Fruit fly (Drosophila melanogaster) whole organism, pupa: ENCODE measurements around the gene Cyp4d8.

Source experiments
- CG10348 ChIP-seq: fragments of 200-800 bp; sonication (Bioruptor generic); IDR thresholded peaks from 2 replicates; pipeline ENCODE4 v1.3.6; 2022; ENCODE audit warnings: missing biosample characterization, missing genetic modification characterization
- CG12605 ChIP-seq: fragments of 200-800 bp; sonication (Bioruptor generic); IDR thresholded peaks from 2 replicates; pipeline ENCODE4 v1.3.6; 2022; ENCODE audit warnings: missing biosample characterization, missing genetic modification characterization
- CG13204 ChIP-seq: fragments of 200-800 bp; sonication (Bioruptor generic); optimal IDR thresholded peaks from 2 replicates; lab custom pipeline; 2018; ENCODE audit warnings: missing biosample characterization, mild to moderate bottlenecking, missing genetic modification characterization, moderate library complexity
- CG14655 ChIP-seq: fragments of 200-800 bp; sonication (Bioruptor generic); optimal IDR thresholded peaks from 3 replicates; lab custom pipeline; 2017; ENCODE audit warnings: mild to moderate bottlenecking, missing biosample characterization, missing genetic modification reagents, missing genetic modification characterization
- CG15710 ChIP-seq: fragments of 200-800 bp; sonication (Bioruptor generic); optimal IDR thresholded peaks from 2 replicates; lab custom pipeline; 2018; ENCODE audit warnings: missing biosample characterization, mild to moderate bottlenecking, missing genetic modification characterization, moderate library complexity
- CG17806 ChIP-seq: fragments of 200-800 bp; sonication (Bioruptor generic); optimal IDR thresholded peaks from 2 replicates; lab custom pipeline; 2018; ENCODE audit warnings: missing biosample characterization, mild to moderate bottlenecking, missing genetic modification characterization, moderate library complexity
- CG32121 ChIP-seq: fragments of 200-800 bp; sonication (Bioruptor generic); IDR thresholded peaks from 2 replicates; pipeline ENCODE4 v1.3.6; 2022; ENCODE audit warnings: missing biosample characterization, missing genetic modification characterization
- CG34367 ChIP-seq: fragments of 200-800 bp; sonication (Bioruptor generic); optimal IDR thresholded peaks from 2 replicates; lab custom pipeline; 2018; ENCODE audit warnings: missing biosample characterization, mild to moderate bottlenecking, missing genetic modification characterization
- CG4496 ChIP-seq: fragments of 200-800 bp; sonication (Bioruptor generic); IDR thresholded peaks from 3 replicates; pipeline ENCODE4 v1.3.6; 2022; ENCODE audit warnings: missing biosample characterization, missing genetic modification characterization
- CG8159 ChIP-seq: fragments of 200-800 bp; sonication (Bioruptor generic); optimal IDR thresholded peaks from 3 replicates; lab custom pipeline; 2018; ENCODE audit warnings: missing biosample characterization, mild to moderate bottlenecking, missing genetic modification characterization, moderate library complexity
- CG8301 ChIP-seq: fragments of 200-800 bp; sonication (Bioruptor generic); optimal IDR thresholded peaks from 2 replicates; lab custom pipeline; 2018; ENCODE audit warnings: missing biosample characterization, mild to moderate bottlenecking, missing genetic modification characterization
- CG9948 ChIP-seq: fragments of 200-800 bp; sonication (Bioruptor generic); optimal IDR thresholded peaks from 2 replicates; lab custom pipeline; 2018; ENCODE audit warnings: missing biosample characterization, mild to moderate bottlenecking, missing genetic modification characterization, moderate library complexity
- D1 ChIP-seq: fragments of 200-800 bp; sonication (Bioruptor generic); optimal IDR thresholded peaks from 2 replicates; lab custom pipeline; 2018; ENCODE audit warnings: missing biosample characterization, mild to moderate bottlenecking, missing genetic modification characterization, moderate library complexity
- EcR ChIP-seq: fragments of 200-800 bp; sonication (Bioruptor generic); optimal IDR thresholded peaks from 3 replicates; lab custom pipeline; 2019; ENCODE audit warnings: missing biosample characterization, missing genetic modification characterization, mild to moderate bottlenecking, moderate library complexity, missing genetic modification reagents
- Ets98B ChIP-seq: fragments of 200-800 bp; sonication (Bioruptor generic); IDR thresholded peaks from 2 replicates; pipeline ENCODE4 v1.3.6; 2022; ENCODE audit warnings: missing biosample characterization, missing genetic modification characterization
- Pif1A ChIP-seq: fragments of 200-800 bp; sonication (Bioruptor generic); optimal IDR thresholded peaks from 3 replicates; lab custom pipeline; 2016; ENCODE audit warnings: missing biosample characterization, missing genetic modification characterization
- Pif1B ChIP-seq: fragments of 200-800 bp; sonication (Bioruptor generic); optimal IDR thresholded peaks from 3 replicates; lab custom pipeline; 2016; ENCODE audit warnings: missing biosample characterization, missing genetic modification characterization
- Snoo ChIP-seq: fragments of 200-800 bp; sonication (Bioruptor generic); optimal IDR thresholded peaks from 3 replicates; lab custom pipeline; 2017; ENCODE audit warnings: missing biosample characterization, mild to moderate bottlenecking, missing genetic modification characterization, inconsistent platforms
- fd96Ca ChIP-seq: fragments of 200-800 bp; sonication (Bioruptor generic); IDR thresholded peaks from 3 replicates; pipeline ENCODE4 v1.3.6; 2022; ENCODE audit warnings: missing biosample characterization, missing genetic modification characterization
- gl ChIP-seq: fragments of 200-800 bp; sonication (Bioruptor generic); optimal IDR thresholded peaks from 2 replicates; lab custom pipeline; 2018; ENCODE audit warnings: missing biosample characterization, mild to moderate bottlenecking, missing genetic modification characterization
- rn ChIP-seq: fragments of 200-800 bp; sonication (Bioruptor generic); IDR thresholded peaks from 2 replicates; pipeline ENCODE4 v1.3.6; 2022; ENCODE audit warnings: missing biosample characterization, missing genetic modification characterization

The Cyp4d8 gene

DNA sequence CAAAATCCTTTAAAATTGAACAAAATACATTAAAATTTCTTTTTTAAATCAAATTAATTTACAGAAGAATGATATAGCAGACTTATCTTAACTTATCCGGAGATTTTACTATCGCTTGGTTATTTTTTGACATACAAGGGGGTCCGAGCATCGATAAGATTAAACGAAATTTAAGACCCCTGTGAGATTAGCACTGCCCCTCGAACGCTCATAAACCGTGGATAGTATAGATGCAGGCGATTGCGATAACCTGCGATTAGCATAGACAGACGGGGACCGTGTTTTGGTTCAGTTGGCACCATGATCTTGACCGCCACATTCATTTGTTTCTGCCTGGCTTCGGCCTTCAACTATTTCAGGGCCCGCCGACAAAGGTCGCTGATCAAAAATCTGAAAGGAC, 4.4 kb downstream of the Cyp4d8 start, which contains the start of gene Cyp316a1:
Cyp316a1 (plus strand) TSS at position 301 of the 400 bp plus-strand sequence.
- TF ChIP-seq Snoo (tag; lab: Kevin White, UChicago) (no peak), CG10348 (GFP tag; lab: Robert Waterston, UW) (no peak), CG14655 (no peak)

DNA sequence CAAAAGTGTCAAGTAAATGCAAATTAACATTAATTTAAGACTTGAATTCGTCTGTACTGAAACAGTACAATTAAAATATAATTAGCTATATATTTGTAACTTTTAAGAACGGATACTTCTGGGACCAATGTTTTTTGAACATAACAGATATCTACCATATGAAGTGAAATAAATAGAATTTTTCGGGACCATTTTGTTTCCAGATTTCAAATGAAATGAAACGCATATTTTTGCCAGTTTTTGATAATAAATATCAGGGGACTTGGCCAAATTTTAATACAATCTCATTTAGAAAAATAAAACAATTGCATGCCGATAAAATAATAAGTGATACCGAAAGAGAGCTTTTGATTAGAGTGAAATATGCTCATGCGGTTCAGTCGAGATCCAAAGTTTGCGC, 10.3 kb downstream of the Cyp4d8 start, which contains the start of gene mthl6:
mthl6 (plus strand) TSS at position 301 of the 400 bp plus-strand sequence.
- TF ChIP-seq Snoo (tag; lab: Kevin White, UChicago) (no peak), CG34367 (no peak), CG8301 (tag; lab: Kevin White, UChicago) (no peak)

DNA sequence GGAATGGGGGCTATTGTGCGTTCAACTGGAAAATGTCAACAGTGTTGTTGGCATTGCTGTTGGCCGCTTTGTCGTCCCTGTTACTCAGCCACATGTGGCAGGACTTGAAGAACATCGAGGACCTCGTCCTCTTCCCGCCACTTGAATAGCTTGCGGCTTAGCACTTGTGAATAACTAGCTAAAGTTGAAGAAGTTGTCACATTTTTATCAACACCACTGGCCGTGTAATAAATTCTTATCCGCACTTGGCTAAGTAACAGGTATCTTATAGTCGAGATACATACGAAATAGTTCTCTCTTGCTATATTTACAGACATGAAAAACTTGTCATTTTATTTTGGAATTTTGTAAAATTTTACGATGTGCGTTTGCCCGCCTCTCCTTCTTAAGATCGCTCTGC, 20.7 kb downstream of the Cyp4d8 start, which contains the start of gene CG43292:
CG43292 (plus strand) TSS at position 301 of the 400 bp plus-strand sequence.
- no peak for TF ChIP-seq CG8159 (tag; lab: Kevin White, UChicago)
- TF ChIP-seq CG10348 (GFP tag; lab: Robert Waterston, UW), result no peak
- TF ChIP-seq CG8301 (tag; lab: Kevin White, UChicago), result no peak
- no peak for TF ChIP-seq Ets98B (GFP tag; lab: Robert Waterston, UW)
- TF ChIP-seq rn (GFP tag; lab: Robert Waterston, UW), result no peak
- TF ChIP-seq gl, result no peak
- TF ChIP-seq CG4496 (GFP tag; lab: Robert Waterston, UW), result no peak
- TF ChIP-seq Snoo (tag; lab: Kevin White, UChicago), result no peak
- TF ChIP-seq CG14655, result no peak
- no peak for TF ChIP-seq D1 (tag; lab: Kevin White, UChicago)
- no peak for TF ChIP-seq CG17806
- no peak for TF ChIP-seq CG34367
- no peak for TF ChIP-seq CG32121
- TF ChIP-seq EcR (GFP tag; lab: Kevin White, UChicago), result no peak
- no peak for TF ChIP-seq Pif1A
- TF ChIP-seq CG12605 (GFP tag; lab: Robert Waterston, UW), result no peak
- TF ChIP-seq CG15710 (tag; lab: Kevin White, UChicago), result no peak
- no peak for TF ChIP-seq CG9948 (tag; lab: Kevin White, UChicago)
- no peak for TF ChIP-seq Pif1B (GFP tag; lab: Kevin White, UChicago)
- no peak for TF ChIP-seq CG13204

DNA sequence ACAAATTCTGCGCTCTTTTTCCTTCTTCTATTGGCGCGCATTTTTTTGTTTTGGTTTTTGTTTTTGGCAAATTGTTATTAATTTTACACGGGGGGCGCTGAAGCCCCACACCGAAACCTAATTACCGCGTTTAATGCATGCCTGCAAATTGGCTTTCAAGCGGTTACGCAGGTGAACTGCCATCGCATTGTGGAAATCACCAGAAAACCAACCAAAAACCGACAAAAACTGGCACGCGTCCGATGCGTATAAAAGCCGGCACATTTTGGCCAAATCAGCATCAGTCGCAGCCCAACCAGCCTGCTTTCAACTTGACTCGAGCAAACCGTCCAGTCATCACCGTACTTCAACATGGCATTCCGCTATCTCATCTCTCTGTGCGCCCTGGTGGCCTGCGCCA, 24.7 kb downstream of the Cyp4d8 start, which contains the start of gene CG8541:
CG8541 (plus strand) TSS at position 301 of the 400 bp plus-strand sequence.
- TF ChIP-seq Pif1B (GFP tag; lab: Kevin White, UChicago), result no peak
- TF ChIP-seq CG13204, result no peak
- no peak for TF ChIP-seq fd96Ca (GFP tag; lab: Robert Waterston, UW)
- no peak for TF ChIP-seq EcR (GFP tag; lab: Kevin White, UChicago)
- TF ChIP-seq CG4496 (GFP tag; lab: Robert Waterston, UW), result no peak
- no peak for TF ChIP-seq CG10348 (GFP tag; lab: Robert Waterston, UW)
- no peak for TF ChIP-seq Pif1A
- no peak for TF ChIP-seq CG34367
- TF ChIP-seq Snoo (tag; lab: Kevin White, UChicago), result no peak
- TF ChIP-seq CG14655, result no peak
- TF ChIP-seq CG17806, result no peak
- no peak for TF ChIP-seq CG15710 (tag; lab: Kevin White, UChicago)
- TF ChIP-seq gl, result no peak
- no peak for TF ChIP-seq CG8159 (tag; lab: Kevin White, UChicago)
- TF ChIP-seq CG9948 (tag; lab: Kevin White, UChicago), result no peak

DNA sequence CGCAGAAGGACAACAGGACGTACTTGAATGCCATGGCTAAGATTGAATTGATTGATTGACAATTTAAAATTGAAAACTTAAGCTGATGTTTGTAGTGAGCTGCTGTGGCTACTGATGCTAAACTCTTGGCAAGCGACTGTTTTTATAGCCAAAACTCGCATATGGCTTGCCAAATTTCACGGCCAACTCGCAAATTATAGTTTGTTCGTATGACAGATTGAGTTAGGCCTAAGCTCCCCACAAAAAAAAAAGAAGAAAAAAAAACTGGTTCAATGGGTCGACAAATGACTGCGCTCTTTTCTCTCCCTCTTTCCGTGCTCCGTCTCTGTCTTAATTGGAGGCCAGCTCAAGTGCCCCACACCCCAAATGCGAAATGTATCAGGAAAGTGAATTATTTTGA, 25.8 kb downstream of the Cyp4d8 start, which contains the start of gene CG8543:
CG8543 (minus strand) TSS at position 101 of the 400 bp plus-strand sequence.
- TF ChIP-seq Snoo (tag; lab: Kevin White, UChicago) (no peak), rn (GFP tag; lab: Robert Waterston, UW) (no peak), CG12605 (GFP tag; lab: Robert Waterston, UW) (no peak), CG17806 (no peak), Pif1A (no peak), CG8159 (tag; lab: Kevin White, UChicago) (no peak)
- TF ChIP-seq, all 21 proteins: peak for 0

DNA sequence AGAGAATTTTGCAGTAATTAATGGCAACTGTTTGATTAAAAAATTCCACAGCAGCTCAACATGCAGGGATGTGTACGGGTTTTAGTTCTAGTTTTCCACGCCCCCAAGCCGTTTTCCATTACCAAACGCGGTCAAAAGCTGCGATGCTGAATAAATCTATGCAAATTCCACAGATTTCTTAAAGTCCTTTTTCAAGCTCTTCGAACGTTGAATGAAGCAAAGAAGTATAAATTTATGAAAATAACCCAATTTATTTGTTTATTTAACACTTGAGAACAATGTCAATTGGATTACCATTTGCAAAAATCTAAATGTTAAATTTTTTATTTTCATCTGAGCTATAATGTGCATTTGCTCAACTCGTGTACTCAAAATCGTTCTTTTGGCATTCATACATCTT, 30.8 kb downstream of the Cyp4d8 start, which contains the start of the genes CG42660, CG42661 and Tsp66A:
CG42660 (plus strand) TSS at position 301 of the 400 bp plus-strand sequence.
CG42661 (plus strand) TSS at position 301 of the 400 bp plus-strand sequence.
Tsp66A (plus strand) TSS at position 301 of the 400 bp plus-strand sequence.
- TF ChIP-seq gl (no peak), CG8159 (tag; lab: Kevin White, UChicago) (no peak), CG17806 (no peak), CG12605 (GFP tag; lab: Robert Waterston, UW) (no peak), D1 (tag; lab: Kevin White, UChicago) (no peak), Pif1A (no peak), CG13204 (no peak), fd96Ca (GFP tag; lab: Robert Waterston, UW) (no peak), CG4496 (GFP tag; lab: Robert Waterston, UW) (no peak), CG10348 (GFP tag; lab: Robert Waterston, UW) (no peak), CG14655 (no peak), Pif1B (GFP tag; lab: Kevin White, UChicago) (no peak), rn (GFP tag; lab: Robert Waterston, UW) (no peak), CG9948 (tag; lab: Kevin White, UChicago) (no peak)

DNA sequence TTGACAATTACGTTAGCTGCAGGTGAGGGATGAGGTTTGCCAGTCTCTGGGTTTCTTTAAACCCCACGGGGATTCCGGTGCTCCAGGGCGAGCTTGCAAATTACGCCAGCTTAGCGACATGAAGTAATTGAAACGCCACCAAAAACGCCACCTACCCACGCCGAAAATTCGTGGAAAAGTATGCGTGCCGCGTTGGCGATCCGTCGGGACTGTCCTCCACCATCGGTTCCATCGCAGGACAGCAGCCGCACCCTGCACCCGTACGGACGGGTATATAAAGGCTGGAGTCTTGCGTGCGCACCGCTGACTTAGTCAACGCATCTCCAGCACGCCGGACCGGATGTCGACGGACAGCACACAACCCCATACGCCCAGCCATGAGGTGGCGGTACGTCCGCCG, 40.1 kb downstream of the Cyp4d8 start, which contains the start of gene ppk26:
ppk26 (plus strand) TSS at position 301 of the 400 bp plus-strand sequence.
- TF ChIP-seq CG17806, result no peak
- no peak for TF ChIP-seq CG8301 (tag; lab: Kevin White, UChicago)
- TF ChIP-seq fd96Ca (GFP tag; lab: Robert Waterston, UW), result no peak
- no peak for TF ChIP-seq CG8159 (tag; lab: Kevin White, UChicago)
- TF ChIP-seq CG15710 (tag; lab: Kevin White, UChicago), result no peak
- no peak for TF ChIP-seq Ets98B (GFP tag; lab: Robert Waterston, UW)
- no peak for TF ChIP-seq CG10348 (GFP tag; lab: Robert Waterston, UW)
- no peak for TF ChIP-seq EcR (GFP tag; lab: Kevin White, UChicago)
- no peak for TF ChIP-seq D1 (tag; lab: Kevin White, UChicago)
- no peak for TF ChIP-seq Pif1B (GFP tag; lab: Kevin White, UChicago)
- no peak for TF ChIP-seq CG14655
- TF ChIP-seq CG12605 (GFP tag; lab: Robert Waterston, UW), result no peak
- no peak for TF ChIP-seq gl
- no peak for TF ChIP-seq CG34367
